Worm (Caenorhabditis elegans): ENCODE results near the gene C18A11.3.

ce11 chrX:8088474-8088873 is 27.6 kb downstream of the C18A11.3 start, which contains the start of gene vem-1:
- TF ChIP-seq him-1 (tag; optimal IDR thresholded peaks at IDR 0.05) (no peak), dao-5 (tag; optimal IDR thresholded peaks at IDR 0.05) (no peak), W03F9.2 (tag; optimal IDR thresholded peaks at IDR 0.05) (no peak)
